Fruit fly (Drosophila melanogaster): ENCODE measurements around the gene CG34328.
A peak's percentile ranks its signal among the peaks of the same experiment; 100 is the strongest.

The CG34328 gene

dm6 chrX:18367806-18368643 lies 31.8 kb downstream of the CG34328 start (continued):
- TF ChIP-seq TFAM (GFP tag; optimal IDR thresholded peaks at IDR 0.05) (no peak), CG4282 (GFP tag; optimal IDR thresholded peaks at IDR 0.05) (peak; percentile 54), nmo (GFP tag; optimal IDR thresholded peaks at IDR 0.05) (peak; percentile 48), MTF-1 (GFP tag; optimal IDR thresholded peaks at IDR 0.05; ENCODE audit: borderline replicate concordance) (peak; percentile 37), en (GFP tag; optimal IDR thresholded peaks at IDR 0.05) (no peak), CG9817 (tag; optimal IDR thresholded peaks at IDR 0.05) (peak; percentile 67), CG8290 (GFP tag; optimal IDR thresholded peaks at IDR 0.05) (no peak), CG8290 (tag; optimal IDR thresholded peaks at IDR 0.05) (peak in 1 of 2 experiments; percentile 97), CG9727 (GFP tag; optimal IDR thresholded peaks at IDR 0.05) (peak; percentile 38), yki (optimal IDR thresholded peaks at IDR 0.05) (no peak), gt (GFP tag; IDR thresholded peaks at IDR 0.05) (no peak; the same call in 1 of the 2 replicates), slp2 (GFP tag; optimal IDR thresholded peaks at IDR 0.05) (peak; percentile 49), tup (GFP tag; optimal IDR thresholded peaks at IDR 0.05) (peak; percentile 35), NFAT (GFP tag; IDR thresholded peaks at IDR 0.05) (peak; percentile 90), CG1603 (tag; optimal IDR thresholded peaks at IDR 0.05) (peak; percentile 84), zfh1 (GFP tag; IDR thresholded peaks at IDR 0.05) (peak; percentile 71), wek (GFP tag; optimal IDR thresholded peaks at IDR 0.05) (peak; percentile 38), tgo (GFP tag; IDR thresholded peaks at IDR 0.05) (peak; percentile 64), Hand (GFP tag; optimal IDR thresholded peaks at IDR 0.05) (peak; percentile 82), al (GFP tag; IDR thresholded peaks at IDR 0.05) (peak; percentile 72), cato (GFP tag; optimal IDR thresholded peaks at IDR 0.05; ENCODE audit: borderline replicate concordance) (no peak), Hr3 (GFP tag; optimal IDR thresholded peaks at IDR 0.05) (peak; percentile 32), Camta (GFP tag; optimal IDR thresholded peaks at IDR 0.05) (no peak), CG17328 (GFP tag; IDR thresholded peaks at IDR 0.05) (peak; percentile 82), Gug (GFP tag; IDR thresholded peaks at IDR 0.05) (peak; percentile 72), CG18262 (tag; optimal IDR thresholded peaks at IDR 0.05) (peak; percentile 55), eyg (GFP tag; optimal IDR thresholded peaks at IDR 0.05) (peak; percentile 38), ac (GFP tag; optimal IDR thresholded peaks at IDR 0.05) (no peak), Usf (GFP tag; optimal IDR thresholded peaks at IDR 0.05) (peak; percentile 38), run (tag; optimal IDR thresholded peaks at IDR 0.05) (no peak), Lpt (GFP tag; optimal IDR thresholded peaks at IDR 0.05) (no peak), Jarid2 (GFP tag; optimal IDR thresholded peaks at IDR 0.05) (peak; percentile 64), Scr (GFP tag; IDR thresholded peaks at IDR 0.05; ENCODE audit: partially characterized antibody) (no peak), so (GFP tag; IDR thresholded peaks at IDR 0.05) (peak; percentile 62), zf30C (GFP tag; optimal IDR thresholded peaks at IDR 0.05) (peak; percentile 88), CG1529 (GFP tag; optimal IDR thresholded peaks at IDR 0.05) (peak; percentile 28), z (GFP tag; IDR thresholded peaks at IDR 0.05) (0 out of 3 replicates have a peak, but pooled peaks have one; percentile 20), CG43689 (GFP tag; IDR thresholded peaks at IDR 0.05) (peak; percentile 62; the same call in 1 of the 2 replicates), CG11504 (tag; optimal IDR thresholded peaks at IDR 0.05) (peak; percentile 60), sqz (GFP tag; optimal IDR thresholded peaks at IDR 0.05) (no peak), sna (GFP tag; IDR thresholded peaks at IDR 0.05; ENCODE audit: partially characterized antibody) (no peak), Fer3 (tag; optimal IDR thresholded peaks at IDR 0.05) (peak; percentile 76), CG1024 (GFP tag; IDR thresholded peaks at IDR 0.05) (peak; percentile 65), rib (GFP tag; IDR thresholded peaks at IDR 0.05) (peak; percentile 80), CG13287 (GFP tag; IDR thresholded peaks at IDR 0.05; ENCODE audit: partially characterized antibody) (no peak), Bdp1 (GFP tag; optimal IDR thresholded peaks at IDR 0.05) (peak; percentile 42), Atf6 (GFP tag; IDR thresholded peaks at IDR 0.05) (peak; percentile 75), CG8765 (GFP tag; IDR thresholded peaks at IDR 0.05) (peak; percentile 52; the same call in 1 of the 2 replicates), fd96Cb (tag; optimal IDR thresholded peaks at IDR 0.05) (peak; percentile 25), fu2 (GFP tag; optimal IDR thresholded peaks at IDR 0.05) (peak; percentile 59)

Measured in whole organism, embryonic.